Worm (Caenorhabditis elegans) whole organism, L4 larva: ENCODE data around the gene amt-4.
A peak's percentile ranks its signal among the peaks of the same experiment; 100 is the strongest.

Source experiments
- F10B5.3 ChIP-seq: sonication (generic microtip); optimal IDR thresholded peaks from 2 replicates; lab custom pipeline; 2016; ENCODE audit warnings: mild to moderate bottlenecking, missing genetic modification characterization, missing compliant biosample characterization
- Y75B8A.6 ChIP-seq: fragments of 200-800 bp; sonication (Bioruptor generic); IDR thresholded peaks from 2 replicates; pipeline ENCODE4 v1.3.6; 2022; ENCODE audit warnings: missing genetic modification reagents, missing genetic modification characterization, missing compliant biosample characterization
- aha-1 ChIP-seq: fragments of 150-350 bp; peaks from one replicate; lab custom pipeline; 2014; ENCODE audit warnings: missing biosample characterization, missing genetic modification characterization
- ama-1 ChIP-seq: fragments of 150-350 bp; optimal IDR thresholded peaks from 2 replicates; lab custom pipeline; 2014; ENCODE audit warnings: inconsistent platforms, mixed read lengths
- arid-1 ChIP-seq: fragments of 200-800 bp; sonication (Bioruptor generic); conservative IDR thresholded peaks from 2 replicates; pipeline ENCODE4 v1.3.6; 2022; ENCODE audit warnings: missing genetic modification reagents, missing genetic modification characterization, missing compliant biosample characterization
- ceh-44 ChIP-seq: fragments of 200-800 bp; sonication (Bioruptor generic); IDR thresholded peaks from 2 replicates; pipeline ENCODE4 v1.3.6; 2022; ENCODE audit warnings: missing genetic modification reagents, missing genetic modification characterization, missing compliant biosample characterization
- cey-2 ChIP-seq: sonication (generic microtip); optimal IDR thresholded peaks from 3 replicates; lab custom pipeline; 2017; ENCODE audit warnings: missing genetic modification characterization, mild to moderate bottlenecking, missing compliant biosample characterization, antibody characterized with exemption, borderline replicate concordance; ENCODE audit not compliant: insufficient read depth
- ctbp-1 ChIP-seq: fragments of 200-800 bp; sonication (Bioruptor generic); IDR thresholded peaks from 2 replicates; pipeline ENCODE4 v1.3.6; 2022; ENCODE audit warnings: missing genetic modification reagents, missing genetic modification characterization, missing compliant biosample characterization
- daf-8 ChIP-seq: fragments of 200-800 bp; sonication (Bioruptor generic); IDR thresholded peaks from 2 replicates; pipeline ENCODE4 v1.3.6; 2022; ENCODE audit warnings: missing genetic modification characterization, missing compliant biosample characterization
- dpl-1 ChIP-seq: fragments of 150-350 bp; optimal IDR thresholded peaks from 2 replicates; lab custom pipeline; 2014; ENCODE audit warnings: missing biosample characterization, missing genetic modification reagents, missing genetic modification characterization
- egl-43 ChIP-seq: fragments of 200-800 bp; sonication (Bioruptor generic); IDR thresholded peaks from 2 replicates; pipeline ENCODE4 v1.3.6; 2022; ENCODE audit warnings: missing genetic modification reagents, missing genetic modification characterization, missing compliant biosample characterization
- fkh-10 ChIP-seq: fragments of 150-350 bp; optimal IDR thresholded peaks from 2 replicates; lab custom pipeline; 2014; ENCODE audit warnings: missing biosample characterization, missing genetic modification reagents, missing genetic modification characterization
- gei-8 ChIP-seq: fragments of 200-800 bp; sonication (Bioruptor generic); optimal IDR thresholded peaks from 2 replicates; lab custom pipeline; 2018; ENCODE audit warnings: mild to moderate bottlenecking, missing genetic modification characterization, missing compliant biosample characterization
- hlh-30 ChIP-seq: sonication (generic microtip); optimal IDR thresholded peaks from 2 replicates; lab custom pipeline; 2017; ENCODE audit warnings: antibody characterized with exemption, mild to moderate bottlenecking, missing genetic modification characterization, missing compliant biosample characterization; ENCODE audit not compliant: insufficient read depth
- jun-1 ChIP-seq: fragments of 150-350 bp; optimal IDR thresholded peaks from 2 replicates; lab custom pipeline; 2014; ENCODE audit warnings: missing biosample characterization, missing genetic modification reagents, missing genetic modification characterization
- lin-1 ChIP-seq: fragments of 200-800 bp; sonication (Bioruptor generic); IDR thresholded peaks from 2 replicates; pipeline ENCODE4 v1.3.6; 2022; ENCODE audit warnings: missing genetic modification reagents, missing genetic modification characterization, missing compliant biosample characterization
- lin-13 ChIP-seq: fragments of 150-350 bp; optimal IDR thresholded peaks from 2 replicates; lab custom pipeline; 2014; ENCODE audit warnings: missing biosample characterization, missing genetic modification reagents, missing genetic modification characterization
- lin-15B ChIP-seq: fragments of 150-350 bp; sonication (generic microtip); optimal IDR thresholded peaks from 3 replicates; lab custom pipeline; 2014; ENCODE audit warnings: missing biosample characterization, missing genetic modification characterization
- lin-38 ChIP-seq: fragments of 200-800 bp; sonication (Bioruptor generic); IDR thresholded peaks from 2 replicates; pipeline ENCODE4 v1.3.6; 2022; ENCODE audit warnings: missing genetic modification reagents, missing genetic modification characterization, missing compliant biosample characterization
- lir-3 ChIP-seq: sonication (generic microtip); optimal IDR thresholded peaks from 2 replicates; lab custom pipeline; 2016; ENCODE audit warnings: mild to moderate bottlenecking, missing genetic modification characterization, missing compliant biosample characterization
- lsy-2 ChIP-seq, 2 experiments: fragments of 150-350 bp in 1 of 2; sonication (generic microtip) in 1 of 2; optimal IDR thresholded peaks; 2 replicates each; lab custom pipeline; 2014 to 2017; ENCODE audit warnings: missing biosample characterization in 2 of 2, missing genetic modification characterization in 2 of 2
- madf-5 ChIP-seq, 2 experiments: fragments of 200-800 bp; sonication (Bioruptor generic); IDR thresholded peaks; 2 replicates each; pipeline ENCODE4 v1.3.6; 2022; ENCODE audit warnings: missing compliant biosample characterization in 2 of 2, missing genetic modification characterization in 2 of 2
- mdl-1 ChIP-seq, 2 experiments: fragments of 150-350 bp in 1 of 2; sonication (generic microtip) in 1 of 2; optimal IDR thresholded peaks; 2 replicates each; lab custom pipeline; 2014 to 2017; ENCODE audit warnings: missing biosample characterization in 2 of 2, missing genetic modification characterization in 2 of 2
- mep-1 ChIP-seq: fragments of 150-350 bp; sonication (generic microtip); optimal IDR thresholded peaks from 3 replicates; lab custom pipeline; 2014; ENCODE audit warnings: missing biosample characterization, missing genetic modification characterization
- mes-2 ChIP-seq: sonication (generic microtip); optimal IDR thresholded peaks from 2 replicates; lab custom pipeline; 2016; ENCODE audit warnings: missing genotype, mild to moderate bottlenecking, missing genetic modification characterization, missing compliant biosample characterization; ENCODE audit not compliant: poor library complexity, severe bottlenecking
- mxl-2 ChIP-seq: fragments of 200-800 bp; sonication (Bioruptor generic); conservative IDR thresholded peaks from 2 replicates; pipeline ENCODE4 v1.3.6; 2022; ENCODE audit warnings: missing genetic modification reagents, missing genetic modification characterization, missing compliant biosample characterization
- nhr-10 ChIP-seq: fragments of 150-350 bp; optimal IDR thresholded peaks from 2 replicates; lab custom pipeline; 2014; ENCODE audit warnings: missing biosample characterization, missing genetic modification characterization
- nhr-102 ChIP-seq: sonication (generic microtip); optimal IDR thresholded peaks from 2 replicates; lab custom pipeline; 2016; ENCODE audit warnings: mild to moderate bottlenecking, missing genetic modification characterization, moderate library complexity, missing compliant biosample characterization
- nhr-111 ChIP-seq: fragments of 200-800 bp; sonication (Bioruptor generic); optimal IDR thresholded peaks from 2 replicates; lab custom pipeline; 2018; ENCODE audit warnings: mild to moderate bottlenecking, missing genetic modification characterization, missing compliant biosample characterization
- nhr-25 ChIP-seq: sonication (generic microtip); optimal IDR thresholded peaks from 2 replicates; lab custom pipeline; 2017; ENCODE audit warnings: missing genetic modification characterization, mild to moderate bottlenecking, missing compliant biosample characterization, antibody characterized with exemption, moderate library complexity, borderline replicate concordance; ENCODE audit not compliant: insufficient read depth
- nhr-28 ChIP-seq: fragments of 150-350 bp; optimal IDR thresholded peaks from 2 replicates; lab custom pipeline; 2014; ENCODE audit warnings: missing biosample characterization, missing genetic modification characterization
- nhr-48 ChIP-seq: sonication (generic microtip); optimal IDR thresholded peaks from 2 replicates; lab custom pipeline; 2016; ENCODE audit warnings: mild to moderate bottlenecking, missing genetic modification characterization, missing compliant biosample characterization
- nhr-77 ChIP-seq: fragments of 150-350 bp; optimal IDR thresholded peaks from 2 replicates; lab custom pipeline; 2014; ENCODE audit warnings: missing biosample characterization, missing genetic modification characterization
- pqm-1 ChIP-seq: sonication (generic microtip); optimal IDR thresholded peaks from 2 replicates; lab custom pipeline; 2017; ENCODE audit warnings: missing biosample characterization, missing genetic modification characterization
- rbr-2 ChIP-seq: sonication (generic microtip); optimal IDR thresholded peaks from 2 replicates; lab custom pipeline; 2016; ENCODE audit warnings: missing genotype, missing genetic modification characterization, missing compliant biosample characterization
- snpc-1.2 ChIP-seq: fragments of 200-800 bp; sonication (Bioruptor generic); IDR thresholded peaks from 2 replicates; pipeline ENCODE4 v1.3.6; 2022; ENCODE audit warnings: missing genetic modification reagents, missing genetic modification characterization, missing compliant biosample characterization
- snpc-4 ChIP-seq: fragments of 150-350 bp; optimal IDR thresholded peaks from 2 replicates; lab custom pipeline; 2014; ENCODE audit warnings: missing biosample characterization, missing genetic modification characterization
- spr-3 ChIP-seq: fragments of 200-800 bp; sonication (Bioruptor generic); optimal IDR thresholded peaks from 2 replicates; lab custom pipeline; 2018; ENCODE audit warnings: mild to moderate bottlenecking, missing genetic modification characterization, missing compliant biosample characterization
- tra-1 ChIP-seq: fragments of 200-800 bp; sonication (Bioruptor generic); IDR thresholded peaks from 2 replicates; pipeline ENCODE4 v1.3.6; 2022; ENCODE audit warnings: missing genetic modification reagents, missing genetic modification characterization, missing compliant biosample characterization
- unc-130 ChIP-seq: sonication (generic microtip); optimal IDR thresholded peaks from 2 replicates; lab custom pipeline; 2016; ENCODE audit warnings: missing genetic modification reagents, missing genetic modification characterization, missing compliant biosample characterization
- unc-62 ChIP-seq, 3 experiments: fragments of 150-350 bp in 1 of 3; sonication (generic microtip); optimal IDR thresholded peaks in 2 of 3; peaks in 1 of 3; 1 replicate in 1 of 3; 2 replicates in 2 of 3; lab custom pipeline; 2014 to 2017; ENCODE audit warnings: missing biosample characterization in 3 of 3, missing genetic modification characterization in 3 of 3, missing genetic modification reagents in 3 of 3, missing genotype in 1 of 3
- zfp-3 ChIP-seq: fragments of 200-800 bp; sonication (Bioruptor generic); conservative IDR thresholded peaks from 2 replicates; pipeline ENCODE4 v1.3.6; 2022; ENCODE audit warnings: missing genetic modification reagents, missing genetic modification characterization, missing compliant biosample characterization
- zip-11 ChIP-seq: fragments of 200-800 bp; sonication (Bioruptor generic); IDR thresholded peaks from 2 replicates; pipeline ENCODE4 v1.3.6; 2022; ENCODE audit warnings: missing genetic modification characterization, missing compliant biosample characterization
- ztf-7 ChIP-seq: fragments of 150-350 bp; optimal IDR thresholded peaks from 2 replicates; lab custom pipeline; 2014; ENCODE audit warnings: missing biosample characterization, missing genetic modification characterization

amt-4 gene

ce11 chrX:4523887-4524350, 41.2 kb upstream of the amt-4 start, which contains the start of gene pdi-2 (continued):
- TF ChIP-seq rbr-2 (tag; lab: Kevin White, UChicago) (peak; percentile 24), nhr-102 (peak; percentile 13), lin-1 (peak; percentile 70; the same call in 1 of the 2 replicates), F10B5.3 (no peak), fkh-10 (GFP tag; lab: Kevin White, UChicago) (peak; percentile 52), mep-1 (tag; lab: Kevin White, UChicago) (peak; percentile 87), nhr-111 (GFP tag; lab: Kevin White, UChicago) (peak; percentile 49), snpc-1.2 (GFP tag; lab: Robert Waterston, UW) (no peak), ztf-7 (tag; lab: Kevin White, UChicago) (no peak), gei-8 (no peak), dpl-1 (GFP tag; lab: Kevin White, UChicago) (peak; percentile 47), madf-5 (GFP tag; IDR thresholded peaks at IDR 0.05; lab: Robert Waterston, UW) (0 out of 4 replicates have a peak, but pooled peaks of 1 of the 2 experiments have one; percentile 15), mdl-1 (tag; optimal IDR thresholded peaks at IDR 0.05; lab: Kevin White, UChicago) (peak in 1 of 2 experiments; percentile 68), spr-3 (GFP tag; lab: Kevin White, UChicago) (peak; percentile 91), unc-62 (GFP tag; optimal IDR thresholded peaks at IDR 0.05 in 1 of 2; lab: Kevin White, UChicago) (peak in 1 of 2 experiments; percentile 91), unc-62 (tag; optimal IDR thresholded peaks at IDR 0.05; lab: Kevin White, UChicago) (no peak), jun-1 (tag; lab: Kevin White, UChicago) (peak; percentile 31), lin-13 (peak; percentile 78), pqm-1 (tag; lab: Kevin White, UChicago) (peak; percentile 23), daf-8 (no peak), nhr-28 (tag; lab: Kevin White, UChicago) (peak; percentile 65), lin-38 (GFP tag; lab: Robert Waterston, UW) (peak; percentile 43), ctbp-1 (GFP tag; lab: Robert Waterston, UW) (peak; percentile 90), egl-43 (GFP tag; lab: Robert Waterston, UW) (peak; percentile 82), nhr-25 (peak; percentile 76), mxl-2 (GFP tag; lab: Robert Waterston, UW) (peak; percentile 47; the same call in 1 of the 2 replicates), nhr-77 (tag; lab: Kevin White, UChicago) (peak; percentile 33), Y75B8A.6 (GFP tag; lab: Robert Waterston, UW) (0 out of 2 replicates have a peak, but pooled peaks have one; percentile 25), mes-2 (peak; percentile 48), ama-1 (lab: Kevin White, UChicago) (peak; percentile 76)

DNA sequence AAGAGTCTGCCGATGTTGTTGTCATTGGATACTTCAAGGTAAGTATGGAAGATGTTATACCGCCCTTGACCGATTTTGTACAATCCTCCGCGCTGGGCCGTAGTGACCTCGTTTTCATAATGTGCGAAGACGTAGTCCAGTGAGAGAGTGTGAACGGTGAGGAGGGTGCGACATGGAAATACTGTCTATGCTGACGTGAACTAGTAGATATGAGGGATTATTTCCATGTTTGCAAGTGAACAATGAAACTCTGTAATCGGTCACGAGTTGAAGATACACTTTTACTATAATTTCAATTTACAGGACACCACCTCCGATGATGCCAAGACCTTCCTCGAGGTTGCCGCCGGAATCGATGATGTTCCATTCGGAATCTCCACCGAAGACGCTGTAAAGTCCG, 40.3 kb upstream of the amt-4 start:
- TF ChIP-seq nhr-28 (tag; lab: Kevin White, UChicago) (peak; percentile 22), ceh-44 (GFP tag; lab: Robert Waterston, UW) (no peak), zip-11 (GFP tag; lab: Robert Waterston, UW) (no peak), nhr-10 (no peak), arid-1 (GFP tag; lab: Robert Waterston, UW) (no peak), nhr-48 (tag; lab: Kevin White, UChicago) (no peak), unc-62 (GFP tag; optimal IDR thresholded peaks at IDR 0.05 in 1 of 2; lab: Kevin White, UChicago) (peak in 1 of 2 experiments; percentile 84), unc-62 (tag; optimal IDR thresholded peaks at IDR 0.05; lab: Kevin White, UChicago) (no peak), snpc-4 (tag; lab: Kevin White, UChicago) (no peak), unc-130 (GFP tag; lab: Kevin White, UChicago) (no peak), aha-1 (tag; lab: Kevin White, UChicago) (peak; percentile 19), nhr-25 (no peak), zfp-3 (GFP tag; lab: Robert Waterston, UW) (no peak), lir-3 (tag; lab: Kevin White, UChicago) (no peak), Y75B8A.6 (GFP tag; lab: Robert Waterston, UW) (no peak), tra-1 (no peak), lin-15B (tag; lab: Kevin White, UChicago) (no peak), ama-1 (lab: Kevin White, UChicago) (no peak), mes-2 (no peak), cey-2 (tag; lab: Kevin White, UChicago) (no peak), spr-3 (GFP tag; lab: Kevin White, UChicago) (peak; percentile 44), hlh-30 (tag; lab: Kevin White, UChicago) (no peak), lsy-2 (tag; optimal IDR thresholded peaks at IDR 0.05; lab: Kevin White, UChicago) (no peak)
